Fruit fly (Drosophila melanogaster) whole organism, embryonic: ENCODE measurements around the gene CG12009.

ENCODE experiments used
- Adf1 ChIP-seq: fragments of 200-800 bp; sonication (Bioruptor generic); IDR thresholded peaks from 2 replicates; pipeline ENCODE4 v1.3.6; 2022; ENCODE audit warnings: missing biosample characterization, missing genetic modification characterization
- Asciz ChIP-seq: fragments of 200-800 bp; sonication (Bioruptor generic); optimal IDR thresholded peaks from 2 replicates; lab custom pipeline; 2017; ENCODE audit warnings: missing biosample characterization, mild to moderate bottlenecking, missing genetic modification characterization, missing genetic modification reagents
- B-H2 ChIP-seq: fragments of 200-800 bp; sonication (Bioruptor generic); optimal IDR thresholded peaks from 2 replicates; lab custom pipeline; 2018; ENCODE audit warnings: missing biosample characterization, mild to moderate bottlenecking, missing genetic modification characterization
- Bteb2 ChIP-seq: fragments of 200-800 bp; sonication (Bioruptor generic); optimal IDR thresholded peaks from 2 replicates; lab custom pipeline; 2016; ENCODE audit warnings: missing biosample characterization, missing genetic modification characterization
- CG10147 ChIP-seq: fragments of 200-800 bp; sonication (Bioruptor generic); optimal IDR thresholded peaks from 2 replicates; lab custom pipeline; 2019; ENCODE audit warnings: missing biosample characterization, mild to moderate bottlenecking, missing genetic modification characterization, moderate library complexity
- CG10431 ChIP-seq: fragments of 200-800 bp; sonication (Bioruptor generic); optimal IDR thresholded peaks from 3 replicates; lab custom pipeline; 2018; ENCODE audit warnings: missing biosample characterization, mild to moderate bottlenecking, missing genetic modification characterization
- CG11085 ChIP-seq: fragments of 200-800 bp; sonication (Bioruptor generic); IDR thresholded peaks from 2 replicates; pipeline ENCODE4 v1.3.6; 2022; ENCODE audit warnings: missing biosample characterization, missing genetic modification characterization
- CG11723 ChIP-seq: fragments of 200-800 bp; sonication (Bioruptor generic); optimal IDR thresholded peaks from 2 replicates; lab custom pipeline; 2017; ENCODE audit warnings: missing biosample characterization, mild to moderate bottlenecking, missing genetic modification characterization
- CG12236 ChIP-seq: fragments of 200-800 bp; sonication (Bioruptor generic); optimal IDR thresholded peaks from 2 replicates; lab custom pipeline; 2016; ENCODE audit warnings: missing biosample characterization, missing genetic modification characterization
- CG13296 ChIP-seq: fragments of 200-800 bp; sonication (Bioruptor generic); optimal IDR thresholded peaks from 3 replicates; lab custom pipeline; 2018; ENCODE audit warnings: missing biosample characterization, mild to moderate bottlenecking, missing genetic modification characterization
- CG15479 ChIP-seq: fragments of 200-800 bp; sonication (Bioruptor generic); optimal IDR thresholded peaks from 3 replicates; lab custom pipeline; 2019; ENCODE audit warnings: missing biosample characterization, mild to moderate bottlenecking, missing genetic modification characterization, moderate library complexity
- CG15514 ChIP-seq: fragments of 200-800 bp; sonication (Bioruptor generic); optimal IDR thresholded peaks from 3 replicates; lab custom pipeline; 2017; ENCODE audit warnings: missing biosample characterization, missing genetic modification characterization, mild to moderate bottlenecking, moderate library complexity, missing genetic modification reagents
- CG17802 ChIP-seq: fragments of 200-800 bp; sonication (Bioruptor generic); optimal IDR thresholded peaks from 2 replicates; lab custom pipeline; 2018; ENCODE audit warnings: missing biosample characterization, mild to moderate bottlenecking, missing genetic modification characterization, moderate library complexity
- CG18476 ChIP-seq: fragments of 200-800 bp; sonication (Bioruptor generic); optimal IDR thresholded peaks from 2 replicates; lab custom pipeline; 2016; ENCODE audit warnings: missing biosample characterization, mild to moderate bottlenecking, missing genetic modification characterization
- CG18599 ChIP-seq: fragments of 200-800 bp; sonication (Bioruptor generic); optimal IDR thresholded peaks from 3 replicates; lab custom pipeline; 2017; ENCODE audit warnings: missing biosample characterization, missing genetic modification characterization, mild to moderate bottlenecking, moderate library complexity, missing genetic modification reagents
- CG2678 ChIP-seq: fragments of 200-800 bp; sonication (Bioruptor generic); optimal IDR thresholded peaks from 3 replicates; lab custom pipeline; 2019; ENCODE audit warnings: missing biosample characterization, mild to moderate bottlenecking, missing genetic modification characterization, moderate library complexity
- CG32767 ChIP-seq: fragments of 200-800 bp; sonication (Bioruptor generic); IDR thresholded peaks from 2 replicates; pipeline ENCODE4 v1.3.6; 2022; ENCODE audit warnings: missing biosample characterization, missing genetic modification characterization
- CG34376 ChIP-seq: fragments of 200-800 bp; sonication (Bioruptor generic); optimal IDR thresholded peaks from 2 replicates; lab custom pipeline; 2018; ENCODE audit warnings: missing biosample characterization, mild to moderate bottlenecking, missing genetic modification characterization
- CG34422 ChIP-seq: fragments of 200-800 bp; sonication (Bioruptor generic); IDR thresholded peaks from 3 replicates; pipeline ENCODE4 v1.3.6; 2022; ENCODE audit warnings: missing biosample characterization, missing genetic modification characterization
- Camta ChIP-seq: fragments of 200-800 bp; sonication (Bioruptor generic); optimal IDR thresholded peaks from 2 replicates; lab custom pipeline; 2016; ENCODE audit warnings: missing biosample characterization, missing genetic modification characterization
- CkIIα-i1 ChIP-seq: fragments of 200-800 bp; sonication (Bioruptor generic); IDR thresholded peaks from 2 replicates; pipeline ENCODE4 v1.3.6; 2022; ENCODE audit warnings: missing biosample characterization, missing genetic modification characterization
- Dbx ChIP-seq: fragments of 200-800 bp; sonication (Bioruptor generic); IDR thresholded peaks from 3 replicates; pipeline ENCODE4 v1.3.6; 2022; ENCODE audit warnings: missing biosample characterization, missing genetic modification characterization
- Deaf1 ChIP-seq: fragments of 200-800 bp; optimal IDR thresholded peaks from 3 replicates; lab custom pipeline; 2019; ENCODE audit warnings: missing biosample characterization, mild to moderate bottlenecking, missing genetic modification characterization, moderate library complexity
- ERR ChIP-seq: fragments of 200-800 bp; sonication (Bioruptor generic); optimal IDR thresholded peaks from 2 replicates; lab custom pipeline; 2016; ENCODE audit warnings: missing biosample characterization, missing genetic modification characterization
- Fer1 ChIP-seq: fragments of 200-800 bp; sonication (Bioruptor generic); optimal IDR thresholded peaks from 2 replicates; lab custom pipeline; 2017; ENCODE audit warnings: missing biosample characterization, mild to moderate bottlenecking, missing genetic modification characterization
- HHEX ChIP-seq: fragments of 200-800 bp; sonication (Bioruptor generic); optimal IDR thresholded peaks from 3 replicates; lab custom pipeline; 2017; ENCODE audit warnings: missing biosample characterization, mild to moderate bottlenecking, missing genetic modification characterization, missing genetic modification reagents
- Hr39 ChIP-seq: fragments of >200 bp; optimal IDR thresholded peaks from 2 replicates; lab custom pipeline; 2017
- Opbp ChIP-seq: fragments of 200-800 bp; sonication (Bioruptor generic); IDR thresholded peaks from 3 replicates; pipeline ENCODE4 v1.3.6; 2022; ENCODE audit warnings: missing biosample characterization, missing genetic modification characterization; ENCODE audit not compliant: partially characterized antibody
- Pdp1 ChIP-seq, 2 experiments: fragments of 200-800 bp; sonication (Bioruptor generic); optimal IDR thresholded peaks; 3 replicates each; lab custom pipeline; 2016; ENCODE audit warnings: missing biosample characterization in 2 of 2, missing genetic modification characterization in 2 of 2, mild to moderate bottlenecking in 1 of 2, moderate library complexity in 1 of 2
- cg ChIP-seq: fragments of 200-800 bp; sonication (Bioruptor generic); optimal IDR thresholded peaks from 3 replicates; lab custom pipeline; 2019; ENCODE audit warnings: missing biosample characterization, mild to moderate bottlenecking, missing genetic modification characterization, moderate library complexity
- chm ChIP-seq: fragments of 200-800 bp; sonication (Bioruptor generic); IDR thresholded peaks from 2 replicates; pipeline ENCODE4 v1.3.6; 2022; ENCODE audit warnings: missing biosample characterization, missing genetic modification characterization
- dimm ChIP-seq: fragments of 200-800 bp; sonication (Bioruptor generic); IDR thresholded peaks from 2 replicates; pipeline ENCODE4 v1.3.6; 2022; ENCODE audit warnings: missing biosample characterization, missing genetic modification characterization
- ewg ChIP-seq: fragments of 200-800 bp; sonication (Bioruptor generic); optimal IDR thresholded peaks from 3 replicates; lab custom pipeline; 2017; ENCODE audit warnings: mild to moderate bottlenecking, missing biosample characterization, missing genetic modification reagents, missing genetic modification characterization
- exex ChIP-seq: fragments of 200-800 bp; sonication (Bioruptor generic); optimal IDR thresholded peaks from 4 replicates; lab custom pipeline; 2018; ENCODE audit warnings: missing biosample characterization, mild to moderate bottlenecking, missing genetic modification characterization, moderate library complexity
- grn ChIP-seq: fragments of 200-800 bp; sonication (Bioruptor generic); optimal IDR thresholded peaks from 3 replicates; lab custom pipeline; 2017; ENCODE audit warnings: missing biosample characterization, missing genetic modification characterization
- hth ChIP-seq: fragments of >200 bp; optimal IDR thresholded peaks from 2 replicates; lab custom pipeline; 2017; ENCODE audit warnings: inconsistent platforms
- insv ChIP-seq, 2 experiments: fragments of 200-800 bp; sonication (Bioruptor generic); optimal IDR thresholded peaks; 3 replicates each; lab custom pipeline; 2016 to 2018; ENCODE audit warnings: missing biosample characterization in 2 of 2, missing genetic modification characterization in 2 of 2
- klu ChIP-seq: fragments of 200-800 bp; sonication (Bioruptor generic); IDR thresholded peaks from 2 replicates; pipeline ENCODE4 v1.3.6; 2022; ENCODE audit warnings: missing biosample characterization, missing genetic modification characterization
- lab ChIP-seq: fragments of 200-800 bp; sonication (Bioruptor generic); optimal IDR thresholded peaks from 3 replicates; lab custom pipeline; 2017; ENCODE audit warnings: missing biosample characterization, missing genetic modification characterization, mild to moderate bottlenecking, moderate library complexity, missing genetic modification reagents
- pb ChIP-seq: fragments of 200-800 bp; sonication (Bioruptor generic); optimal IDR thresholded peaks from 3 replicates; lab custom pipeline; 2016; ENCODE audit warnings: missing biosample characterization, missing genetic modification characterization
- ranshi ChIP-seq: fragments of 200-800 bp; sonication (Bioruptor generic); IDR thresholded peaks from 2 replicates; pipeline ENCODE4 v1.3.6; 2022; ENCODE audit warnings: missing biosample characterization, missing genetic modification characterization
- schlank ChIP-seq: fragments of 200-800 bp; sonication (Bioruptor generic); optimal IDR thresholded peaks from 2 replicates; lab custom pipeline; 2018; ENCODE audit warnings: missing biosample characterization, mild to moderate bottlenecking, missing genetic modification characterization
- sd ChIP-seq: fragments of 200-800 bp; sonication (Bioruptor generic); optimal IDR thresholded peaks from 3 replicates; lab custom pipeline; 2018; ENCODE audit warnings: missing biosample characterization, mild to moderate bottlenecking, missing genetic modification characterization, moderate library complexity
- sim ChIP-seq: fragments of 200-800 bp; sonication (Bioruptor generic); IDR thresholded peaks from 2 replicates; pipeline ENCODE4 v1.3.6; 2022; ENCODE audit warnings: missing biosample characterization, missing genetic modification characterization
- slp2 ChIP-seq: fragments of 200-800 bp; sonication (Bioruptor generic); optimal IDR thresholded peaks from 2 replicates; lab custom pipeline; 2016; ENCODE audit warnings: missing biosample characterization, missing genetic modification characterization
- sob ChIP-seq: fragments of 200-800 bp; sonication (Bioruptor generic); IDR thresholded peaks from 2 replicates; pipeline ENCODE4 v1.3.6; 2022; ENCODE audit warnings: missing biosample characterization, missing genetic modification characterization
- sr ChIP-seq: fragments of 200-800 bp; sonication (Bioruptor generic); IDR thresholded peaks from 3 replicates; pipeline ENCODE4 v1.3.6; 2022; ENCODE audit warnings: missing biosample characterization, missing genetic modification characterization
- sug ChIP-seq: fragments of 200-800 bp; optimal IDR thresholded peaks from 2 replicates; lab custom pipeline; 2019; ENCODE audit warnings: missing biosample characterization, mild to moderate bottlenecking, missing genetic modification characterization, moderate library complexity
- tll ChIP-seq, 2 experiments: fragments of 200-800 bp in 1 of 2; fragments of >200 bp in 1 of 2; sonication (Bioruptor generic) in 1 of 2; optimal IDR thresholded peaks; 2 replicates each; lab custom pipeline; 2017 to 2019; ENCODE audit warnings: missing biosample characterization in 2 of 2, missing genetic modification characterization in 2 of 2, mild to moderate bottlenecking in 1 of 2, moderate library complexity in 1 of 2
- vnd ChIP-seq: fragments of 200-800 bp; sonication (Bioruptor generic); IDR thresholded peaks from 3 replicates; pipeline ENCODE4 v1.3.6; 2022; ENCODE audit warnings: missing biosample characterization, missing genetic modification characterization; ENCODE audit not compliant: partially characterized antibody

CG12009 gene

dm6 chr3L:3305430-3305829, 14.2 kb downstream of the CG12009 start (continued):
- TF ChIP-seq CG10147 (GFP tag; lab: Kevin White, UChicago) (no peak), cg (GFP tag; lab: Kevin White, UChicago) (no peak), ewg (GFP tag; lab: Kevin White, UChicago) (no peak), CG11085 (GFP tag; lab: Robert Waterston, UW) (no peak), ranshi (no peak; the same call in 1 of the 2 replicates), CG12236 (GFP tag; lab: Kevin White, UChicago) (no peak), schlank (tag; lab: Kevin White, UChicago) (no peak), sob (GFP tag; lab: Robert Waterston, UW) (peak; percentile 22; the same call in 1 of the 2 replicates), klu (GFP tag; lab: Robert Waterston, UW) (no peak), CG18476 (no peak), slp2 (GFP tag; lab: Kevin White, UChicago) (no peak), sim (GFP tag; lab: Robert Waterston, UW) (no peak), hth (lab: Kevin White, UChicago) (no peak), CG32767 (GFP tag; lab: Robert Waterston, UW) (no peak)

- TF ChIP-seq Hr39 (no peak), HHEX (peak; percentile 7), tll (GFP tag; optimal IDR thresholded peaks at IDR 0.05; lab: Kevin White, UChicago) (no peak), CG10147 (GFP tag; lab: Kevin White, UChicago) (no peak), CG34422 (no peak), chm (GFP tag; lab: Robert Waterston, UW) (0 out of 2 replicates have a peak, but pooled peaks have one; percentile 18), Bteb2 (no peak), Deaf1 (tag; lab: Kevin White, UChicago) (no peak), CG15514 (GFP tag; lab: Kevin White, UChicago) (peak; percentile 23), CG15479 (peak; percentile 17), Asciz (GFP tag; lab: Kevin White, UChicago) (peak; percentile 7), Opbp (GFP tag; lab: Robert Waterston, UW) (no peak), sd (tag; lab: Kevin White, UChicago) (peak; percentile 66), CG18599 (GFP tag; lab: Kevin White, UChicago) (peak; percentile 43), insv (GFP tag; optimal IDR thresholded peaks at IDR 0.05; lab: Kevin White, UChicago) (no peak), CkIIα-i1 (GFP tag; lab: Robert Waterston, UW) (no peak), Pdp1 (GFP tag; optimal IDR thresholded peaks at IDR 0.05; lab: Kevin White, UChicago) (peak in 1 of 2 experiments; percentile 15), CG2678 (tag; lab: Kevin White, UChicago) (peak; percentile 8), dimm (GFP tag; lab: Robert Waterston, UW) (no peak), exex (tag; lab: Kevin White, UChicago) (peak; percentile 100), grn (GFP tag; lab: Kevin White, UChicago) (peak; percentile 54), pb (GFP tag; lab: Kevin White, UChicago) (no peak), ERR (GFP tag; lab: Kevin White, UChicago) (no peak), vnd (GFP tag; lab: Robert Waterston, UW) (0 out of 3 replicates have a peak, but pooled peaks have one; percentile 40), CG10431 (GFP tag; lab: Kevin White, UChicago) (no peak), CG11723 (no peak), lab (GFP tag; lab: Kevin White, UChicago) (peak; percentile 40), Adf1 (GFP tag; lab: Robert Waterston, UW) (no peak), sug (peak; percentile 55), CG17802 (tag; lab: Kevin White, UChicago) (no peak), CG34376 (GFP tag; lab: Kevin White, UChicago) (peak; percentile 93), CG13296 (GFP tag; lab: Kevin White, UChicago) (peak; percentile 47), Camta (GFP tag; lab: Kevin White, UChicago) (no peak), Fer1 (GFP tag; lab: Kevin White, UChicago) (no peak), sr (GFP tag; lab: Robert Waterston, UW) (no peak), Dbx (GFP tag; lab: Robert Waterston, UW) (no peak), B-H2 (GFP tag; lab: Kevin White, UChicago) (no peak)
Observed at dm6 chr3L:3306515-3306914, 15.3 kb downstream of the CG12009 start.
